Fruit fly (Drosophila melanogaster) whole organism, prepupa: ENCODE results near the gene PGRP-SB2.

ENCODE experiments used
- CG10669 ChIP-seq: fragments of 200-800 bp; sonication (Bioruptor generic); optimal IDR thresholded peaks from 3 replicates; lab custom pipeline; 2018; ENCODE audit warnings: missing biosample characterization, mild to moderate bottlenecking, missing genetic modification characterization, moderate library complexity
- CG11762 ChIP-seq: fragments of 200-800 bp; sonication (Bioruptor generic); optimal IDR thresholded peaks from 3 replicates; lab custom pipeline; 2016; ENCODE audit warnings: missing biosample characterization, missing genetic modification characterization; ENCODE audit not compliant: insufficient read depth
- CG31627 ChIP-seq: fragments of 200-800 bp; sonication (Bioruptor generic); optimal IDR thresholded peaks from 3 replicates; lab custom pipeline; 2016; ENCODE audit warnings: missing biosample characterization, missing genetic modification characterization
- CG8632 ChIP-seq: fragments of 200-800 bp; sonication (Bioruptor generic); optimal IDR thresholded peaks from 3 replicates; lab custom pipeline; 2016; ENCODE audit warnings: missing biosample characterization, missing genetic modification characterization
- CG9139 ChIP-seq: fragments of 200-800 bp; sonication (Bioruptor generic); optimal IDR thresholded peaks from 3 replicates; lab custom pipeline; 2017; ENCODE audit warnings: missing biosample characterization, mild to moderate bottlenecking, missing genetic modification characterization
- Eip93F ChIP-seq: fragments of 200-800 bp; sonication (Bioruptor generic); optimal IDR thresholded peaks from 2 replicates; lab custom pipeline; 2016; ENCODE audit warnings: missing biosample characterization, mild to moderate bottlenecking, missing genetic modification characterization
- Ets21C ChIP-seq: fragments of 200-800 bp; sonication (Bioruptor generic); optimal IDR thresholded peaks from 3 replicates; lab custom pipeline; 2016; ENCODE audit warnings: missing biosample characterization, missing genetic modification characterization
- Ets96B ChIP-seq: fragments of 200-800 bp; optimal IDR thresholded peaks from 2 replicates; lab custom pipeline; 2019; ENCODE audit warnings: missing biosample characterization, mild to moderate bottlenecking, missing genetic modification characterization, moderate library complexity
- Gug ChIP-seq: fragments of 200-800 bp; sonication (Bioruptor generic); IDR thresholded peaks from 2 replicates; pipeline ENCODE4 v1.3.6; 2022; ENCODE audit warnings: missing biosample characterization, missing genetic modification characterization
- Met ChIP-seq: fragments of 200-800 bp; sonication (Bioruptor generic); optimal IDR thresholded peaks from 3 replicates; lab custom pipeline; 2016; ENCODE audit warnings: missing biosample characterization, missing genetic modification characterization
- Sox102F ChIP-seq: fragments of 200-800 bp; sonication (Bioruptor generic); optimal IDR thresholded peaks from 2 replicates; lab custom pipeline; 2016; ENCODE audit warnings: missing biosample characterization, mild to moderate bottlenecking, missing genetic modification characterization
- net ChIP-seq: fragments of 200-800 bp; sonication (Bioruptor generic); optimal IDR thresholded peaks from 3 replicates; lab custom pipeline; 2016; ENCODE audit warnings: missing biosample characterization, missing genetic modification characterization
- ss ChIP-seq, 2 experiments: fragments of 200-800 bp; sonication (Bioruptor generic); optimal IDR thresholded peaks; 2 replicates in 1 of 2; 3 replicates in 1 of 2; lab custom pipeline; 2017 to 2018; ENCODE audit warnings: mild to moderate bottlenecking in 2 of 2, missing biosample characterization in 2 of 2, missing genetic modification characterization in 2 of 2, moderate library complexity in 1 of 2
- topi ChIP-seq: fragments of 200-800 bp; sonication (Bioruptor generic); optimal IDR thresholded peaks from 3 replicates; lab custom pipeline; 2016; ENCODE audit warnings: missing biosample characterization, missing genetic modification characterization

- no peak for TF ChIP-seq CG8632 (GFP tag; lab: Kevin White, UChicago)
- TF ChIP-seq CG9139, result no peak
- no peak for TF ChIP-seq Sox102F
- no peak for TF ChIP-seq ss (GFP tag; optimal IDR thresholded peaks at IDR 0.05; lab: Kevin White, UChicago)
- TF ChIP-seq CG10669 (GFP tag; lab: Kevin White, UChicago), result no peak
- no peak for TF ChIP-seq Ets96B (tag; lab: Kevin White, UChicago)
- TF ChIP-seq net (GFP tag; lab: Kevin White, UChicago), result no peak
- TF ChIP-seq Met (GFP tag; lab: Kevin White, UChicago), result no peak
- TF ChIP-seq CG31627, result no peak
- TF ChIP-seq topi (GFP tag; lab: Kevin White, UChicago), result no peak
- no peak for TF ChIP-seq CG11762
- no peak for TF ChIP-seq Gug (GFP tag; lab: Robert Waterston, UW)
- peak; percentile 11 for TF ChIP-seq Eip93F
- TF ChIP-seq Ets21C (GFP tag; lab: Kevin White, UChicago), result no peak
Observed at dm6 chr3L:16693844-16694243, 32.5 kb upstream of the PGRP-SB2 start.
